Worm (Caenorhabditis elegans): Measurements from ENCODE around the gene Y75B8A.37.
A peak's percentile ranks its signal among the peaks of the same experiment; 100 is the strongest.

Y75B8A.37 gene

ce11 chrIII:12317492-12317891 is 2.2 kb downstream of the Y75B8A.37 start (continued):
- TF ChIP-seq elt-3 (tag; optimal IDR thresholded peaks at IDR 0.05) = no peak
- peak; percentile 16 for TF ChIP-seq pax-3 (tag; optimal IDR thresholded peaks at IDR 0.05)
- no peak for TF ChIP-seq efl-1 (optimal IDR thresholded peaks at IDR 0.05)
- peak in 1 of 2 experiments; percentile 76 for TF ChIP-seq efl-1 (GFP tag; optimal IDR thresholded peaks at IDR 0.05 in 1 of 2)
- no peak for TF ChIP-seq sup-37 (GFP tag; optimal IDR thresholded peaks at IDR 0.05)
- no peak for TF ChIP-seq pag-3 (tag; optimal IDR thresholded peaks at IDR 0.05; ENCODE audit: borderline replicate concordance, insufficient read depth)
- no peak for TF ChIP-seq aly-2 (tag; optimal IDR thresholded peaks at IDR 0.05)
- TF ChIP-seq fkh-8 (tag; optimal IDR thresholded peaks at IDR 0.05) = no peak
- peak; percentile 86 for TF ChIP-seq elt-2 (tag; optimal IDR thresholded peaks at IDR 0.05)
- peak; percentile 15 for TF ChIP-seq nhr-71 (tag; optimal IDR thresholded peaks at IDR 0.05)
- no peak for TF ChIP-seq nhr-20 (tag; optimal IDR thresholded peaks at IDR 0.05)
- TF ChIP-seq fkh-4 (tag; optimal IDR thresholded peaks at IDR 0.05; ENCODE audit: borderline replicate concordance) = no peak
- TF ChIP-seq Y116A8C.19 (tag; optimal IDR thresholded peaks at IDR 0.05; ENCODE audit: borderline replicate concordance) = no peak
- no peak for TF ChIP-seq fkh-10 (GFP tag; optimal IDR thresholded peaks at IDR 0.05)
- TF ChIP-seq blmp-1 (tag; optimal IDR thresholded peaks at IDR 0.05) = no peak
- TF ChIP-seq vab-15 (tag; optimal IDR thresholded peaks at IDR 0.05) = no peak

ce11 chrIII:12318794-12319193 is 3.5 kb downstream of the Y75B8A.37 start, which contains the start of gene Y75B8A.28:
Y75B8A.28 (plus strand) TSS chrIII:12319089.
- peak; percentile 13 for TF ChIP-seq tlp-1 (tag; optimal IDR thresholded peaks at IDR 0.05)
- no peak for TF ChIP-seq sup-37 (GFP tag; optimal IDR thresholded peaks at IDR 0.05)
- TF ChIP-seq ztf-11 (tag; optimal IDR thresholded peaks at IDR 0.05) = no peak
- no peak for TF ChIP-seq ceh-63 (GFP tag; optimal IDR thresholded peaks at IDR 0.05)
- no peak for TF ChIP-seq lin-15B (tag; optimal IDR thresholded peaks at IDR 0.05)
- TF ChIP-seq jun-1 (tag; optimal IDR thresholded peaks at IDR 0.05) = peak; percentile 78
- no peak for TF ChIP-seq ets-5 (GFP tag; IDR thresholded peaks at IDR 0.05)
- no peak for TF ChIP-seq nhr-71 (tag; optimal IDR thresholded peaks at IDR 0.05)
- no peak for TF ChIP-seq grh-1 (GFP tag; IDR thresholded peaks at IDR 0.05)
- no peak for TF ChIP-seq nhr-85 (tag)
- no peak for TF ChIP-seq mef-2 (tag; optimal IDR thresholded peaks at IDR 0.05)
- TF ChIP-seq lin-39 (tag; optimal IDR thresholded peaks at IDR 0.05) = no peak
- TF ChIP-seq egl-13 (tag; optimal IDR thresholded peaks at IDR 0.05) = no peak
- no peak for TF ChIP-seq fkh-8 (tag; optimal IDR thresholded peaks at IDR 0.05)
- no peak for TF ChIP-seq efl-1 (optimal IDR thresholded peaks at IDR 0.05)
- TF ChIP-seq efl-1 (GFP tag; optimal IDR thresholded peaks at IDR 0.05 in 1 of 2) = peak in 1 of 2 experiments; percentile 60
- TF ChIP-seq unc-130 (tag; optimal IDR thresholded peaks at IDR 0.05) = no peak
- TF ChIP-seq lin-35 (GFP tag; optimal IDR thresholded peaks at IDR 0.05) = peak in 1 of 2 experiments; percentile 18
- TF ChIP-seq lir-3 (tag; optimal IDR thresholded peaks at IDR 0.05; ENCODE audit: poor library complexity) = no peak
- TF ChIP-seq snu-23 (GFP tag; optimal IDR thresholded peaks at IDR 0.05) = no peak
- no peak for TF ChIP-seq aha-1 (tag; optimal IDR thresholded peaks at IDR 0.05)
- no peak for TF ChIP-seq fos-1 (tag; optimal IDR thresholded peaks at IDR 0.05)
- no peak for TF ChIP-seq fkh-10 (GFP tag; optimal IDR thresholded peaks at IDR 0.05)
- no peak for TF ChIP-seq Y116A8C.19 (tag; optimal IDR thresholded peaks at IDR 0.05; ENCODE audit: borderline replicate concordance)
- no peak for TF ChIP-seq nhr-28 (tag; optimal IDR thresholded peaks at IDR 0.05)
- peak; percentile 80 for TF ChIP-seq elt-2 (tag; optimal IDR thresholded peaks at IDR 0.05)
- no peak for TF ChIP-seq ces-1 (GFP tag; optimal IDR thresholded peaks at IDR 0.05)
- no peak for TF ChIP-seq C16A3.4 (tag; optimal IDR thresholded peaks at IDR 0.05)
- no peak for TF ChIP-seq sox-4 (tag; optimal IDR thresholded peaks at IDR 0.05)
- no peak for TF ChIP-seq aly-2 (tag; optimal IDR thresholded peaks at IDR 0.05)
- no peak for TF ChIP-seq mdl-1 (tag; optimal IDR thresholded peaks at IDR 0.05)
- TF ChIP-seq skn-1 (tag; optimal IDR thresholded peaks at IDR 0.05) = no peak
- TF ChIP-seq F16B12.6 (tag; optimal IDR thresholded peaks at IDR 0.05) = no peak
- TF ChIP-seq nhr-90 (tag; optimal IDR thresholded peaks at IDR 0.05; ENCODE audit: poor library complexity) = no peak
- no peak for TF ChIP-seq hlh-4 (tag; optimal IDR thresholded peaks at IDR 0.05)
- no peak for TF ChIP-seq efl-3 (GFP tag; optimal IDR thresholded peaks at IDR 0.05)
- no peak for TF ChIP-seq nhr-237 (tag; optimal IDR thresholded peaks at IDR 0.05)
- no peak for TF ChIP-seq isw-1 (GFP tag; IDR thresholded peaks at IDR 0.05)
- TF ChIP-seq pqm-1 (tag; optimal IDR thresholded peaks at IDR 0.05) = peak; percentile 97
- no peak for TF ChIP-seq ceh-88 (GFP tag; IDR thresholded peaks at IDR 0.05)
- TF ChIP-seq hpl-2 (GFP tag; optimal IDR thresholded peaks at IDR 0.05) = no peak
- peak; percentile 52 for TF ChIP-seq pax-3 (tag; optimal IDR thresholded peaks at IDR 0.05)
- TF ChIP-seq rnt-1 (tag; optimal IDR thresholded peaks at IDR 0.05) = no peak
- no peak for TF ChIP-seq nhr-84 (tag; optimal IDR thresholded peaks at IDR 0.05)

All from whole organism, L1 larva.